Worm (Caenorhabditis elegans): ENCODE measurements around the gene rbd-1.

The rbd-1 gene

ce11 chrIV:12715947-12716382 is 8.8 kb upstream of the rbd-1 start:
- TF ChIP-seq egl-5 (tag; optimal IDR thresholded peaks at IDR 0.05) (no peak), ama-1 (optimal IDR thresholded peaks at IDR 0.05) (no peak), elt-1 (tag; optimal IDR thresholded peaks at IDR 0.05) (no peak), elt-3 (tag; optimal IDR thresholded peaks at IDR 0.05) (peak in 2 of 3 experiments; percentile 89 to 90), elt-2 (tag; optimal IDR thresholded peaks at IDR 0.05) (peak; percentile 82), ztf-4 (tag; optimal IDR thresholded peaks at IDR 0.05) (no peak), nhr-76 (tag; optimal IDR thresholded peaks at IDR 0.05) (no peak), tbx-2 (tag; optimal IDR thresholded peaks at IDR 0.05) (no peak), zag-1 (tag; optimal IDR thresholded peaks at IDR 0.05) (no peak), fkh-2 (tag; optimal IDR thresholded peaks at IDR 0.05) (no peak), ZK546.5 (tag; optimal IDR thresholded peaks at IDR 0.05) (no peak), daf-12 (tag; optimal IDR thresholded peaks at IDR 0.05) (no peak), skn-1 (tag; optimal IDR thresholded peaks at IDR 0.05) (no peak), ceh-28 (tag; optimal IDR thresholded peaks at IDR 0.05) (peak; percentile 36), nhr-43 (tag; optimal IDR thresholded peaks at IDR 0.05; ENCODE audit: poor library complexity, severe bottlenecking) (peak; percentile 84), ceh-82 (tag; optimal IDR thresholded peaks at IDR 0.05) (no peak), eor-1 (tag; optimal IDR thresholded peaks at IDR 0.05) (no peak), fkh-10 (GFP tag; optimal IDR thresholded peaks at IDR 0.05) (no peak), egl-27 (tag; optimal IDR thresholded peaks at IDR 0.05) (no peak), lin-39 (tag; optimal IDR thresholded peaks at IDR 0.05) (no peak), ceh-9 (tag; optimal IDR thresholded peaks at IDR 0.05) (no peak), lsy-12 (tag; optimal IDR thresholded peaks at IDR 0.05) (no peak), nhr-12 (tag; optimal IDR thresholded peaks at IDR 0.05) (no peak), pqm-1 (tag; optimal IDR thresholded peaks at IDR 0.05) (peak; percentile 13), mml-1 (tag; optimal IDR thresholded peaks at IDR 0.05) (no peak), ztf-11 (tag; optimal IDR thresholded peaks at IDR 0.05) (no peak), nhr-11 (tag; optimal IDR thresholded peaks at IDR 0.05) (no peak), snpc-4 (tag; optimal IDR thresholded peaks at IDR 0.05) (no peak), nhr-77 (tag; optimal IDR thresholded peaks at IDR 0.05) (no peak), fos-1 (tag; optimal IDR thresholded peaks at IDR 0.05) (no peak), sea-2 (GFP tag; optimal IDR thresholded peaks at IDR 0.05) (no peak), nfya-1 (tag; optimal IDR thresholded peaks at IDR 0.05; ENCODE audit: insufficient read depth) (peak; percentile 10), jun-1 (tag; optimal IDR thresholded peaks at IDR 0.05) (peak; percentile 54), hmg-11 (tag; optimal IDR thresholded peaks at IDR 0.05) (no peak), nhr-25 (tag; optimal IDR thresholded peaks at IDR 0.05) (peak; percentile 85), aly-2 (tag; optimal IDR thresholded peaks at IDR 0.05) (no peak), R02D3.7 (tag; optimal IDR thresholded peaks at IDR 0.05) (peak; percentile 38), lin-15B (tag; optimal IDR thresholded peaks at IDR 0.05) (no peak), mdl-1 (tag; optimal IDR thresholded peaks at IDR 0.05) (peak; percentile 59), unc-62 (GFP tag; optimal IDR thresholded peaks at IDR 0.05) (no peak), nhr-28 (tag; optimal IDR thresholded peaks at IDR 0.05) (no peak), pha-4 (tag; optimal IDR thresholded peaks at IDR 0.05) (peak; percentile 32), nhr-237 (tag; optimal IDR thresholded peaks at IDR 0.05) (no peak), ceh-16 (tag; optimal IDR thresholded peaks at IDR 0.05) (no peak), unc-39 (tag; optimal IDR thresholded peaks at IDR 0.05) (no peak), nhr-67 (tag; optimal IDR thresholded peaks at IDR 0.05) (no peak), nhr-23 (tag; optimal IDR thresholded peaks at IDR 0.05) (peak; percentile 68)

- TF ChIP-seq fos-1 (tag; optimal IDR thresholded peaks at IDR 0.05) (no peak), elt-2 (tag; optimal IDR thresholded peaks at IDR 0.05) (peak; percentile 30)
Observed at ce11 chrIV:12717531-12717930, 7.3 kb upstream of the rbd-1 start, which contains the start of gene C27D8.1. Gene C27D8.1 (plus strand): TSS chrIV:12717831.
